Fruit fly (Drosophila melanogaster) whole organism, embryonic: ENCODE measurements around the gene Rpt6.

ENCODE experiments used
- CG10147 ChIP-seq: fragments of 200-800 bp; sonication (Bioruptor generic); optimal IDR thresholded peaks from 2 replicates; lab custom pipeline; 2019; ENCODE audit warnings: missing biosample characterization, mild to moderate bottlenecking, missing genetic modification characterization, moderate library complexity
- CG10274 ChIP-seq: fragments of 200-800 bp; sonication (Bioruptor generic); optimal IDR thresholded peaks from 3 replicates; lab custom pipeline; 2017; ENCODE audit warnings: missing biosample characterization, mild to moderate bottlenecking, missing genetic modification characterization
- CG10979 ChIP-seq: fragments of 200-800 bp; sonication (Bioruptor generic); optimal IDR thresholded peaks from 2 replicates; lab custom pipeline; 2018; ENCODE audit warnings: missing biosample characterization, mild to moderate bottlenecking, missing genetic modification characterization, moderate library complexity
- CG11093 ChIP-seq: fragments of 200-800 bp; sonication (Bioruptor generic); IDR thresholded peaks from 3 replicates; pipeline ENCODE4 v1.3.6; 2022; ENCODE audit warnings: missing biosample characterization, missing genetic modification characterization
- CG11247 ChIP-seq: fragments of 200-800 bp; sonication (Bioruptor generic); IDR thresholded peaks from 2 replicates; pipeline ENCODE4 v1.3.6; 2022; ENCODE audit warnings: missing biosample characterization, missing genetic modification characterization
- CG11398 ChIP-seq: fragments of 200-800 bp; sonication (Bioruptor generic); optimal IDR thresholded peaks from 2 replicates; lab custom pipeline; 2016; ENCODE audit warnings: missing biosample characterization, missing genetic modification characterization
- CG12769 ChIP-seq: fragments of 200-800 bp; sonication (Bioruptor generic); optimal IDR thresholded peaks from 2 replicates; lab custom pipeline; 2019; ENCODE audit warnings: missing biosample characterization, mild to moderate bottlenecking, missing genetic modification characterization, moderate library complexity
- CG13424 ChIP-seq: fragments of 200-800 bp; sonication (Bioruptor generic); optimal IDR thresholded peaks from 2 replicates; lab custom pipeline; 2019; ENCODE audit warnings: missing biosample characterization, mild to moderate bottlenecking, missing genetic modification characterization, moderate library complexity
- CG13894 ChIP-seq: fragments of 200-800 bp; sonication (Bioruptor generic); optimal IDR thresholded peaks from 3 replicates; lab custom pipeline; 2018; ENCODE audit warnings: missing biosample characterization, mild to moderate bottlenecking, missing genetic modification characterization, moderate library complexity
- CG15011 ChIP-seq: fragments of 200-800 bp; sonication (Bioruptor generic); optimal IDR thresholded peaks from 3 replicates; lab custom pipeline; 2018; ENCODE audit warnings: missing biosample characterization, mild to moderate bottlenecking, missing genetic modification characterization
- CG1602 ChIP-seq: fragments of 200-800 bp; sonication (Bioruptor generic); optimal IDR thresholded peaks from 3 replicates; lab custom pipeline; 2016; ENCODE audit warnings: missing biosample characterization, missing genetic modification characterization
- CG2875 ChIP-seq: fragments of 200-800 bp; sonication (Bioruptor generic); optimal IDR thresholded peaks from 2 replicates; lab custom pipeline; 2017; ENCODE audit warnings: missing biosample characterization, mild to moderate bottlenecking, missing genetic modification characterization, missing genetic modification reagents
- CG30020 ChIP-seq: fragments of 200-800 bp; optimal IDR thresholded peaks from 2 replicates; lab custom pipeline; 2019; ENCODE audit warnings: missing biosample characterization, mild to moderate bottlenecking, missing genetic modification characterization, moderate library complexity
- CG3065 ChIP-seq: fragments of 200-800 bp; sonication (Bioruptor generic); optimal IDR thresholded peaks from 2 replicates; lab custom pipeline; 2016; ENCODE audit warnings: missing biosample characterization, missing genetic modification characterization
- CG3995 ChIP-seq: fragments of 200-800 bp; sonication (Bioruptor generic); optimal IDR thresholded peaks from 3 replicates; lab custom pipeline; 2016; ENCODE audit warnings: missing biosample characterization, missing genetic modification characterization
- CG4282 ChIP-seq: fragments of 200-800 bp; sonication (Bioruptor generic); optimal IDR thresholded peaks from 2 replicates; lab custom pipeline; 2016; ENCODE audit warnings: missing biosample characterization, missing genetic modification characterization
- CG4404 ChIP-seq: fragments of 200-800 bp; sonication (Bioruptor generic); IDR thresholded peaks from 2 replicates; pipeline ENCODE4 v1.3.6; 2022; ENCODE audit warnings: missing biosample characterization, missing genetic modification characterization
- CG6683 ChIP-seq: fragments of 200-800 bp; sonication (Bioruptor generic); optimal IDR thresholded peaks from 2 replicates; lab custom pipeline; 2017; ENCODE audit warnings: missing biosample characterization, mild to moderate bottlenecking, missing genetic modification characterization, missing genetic modification reagents
- D19B ChIP-seq: fragments of 200-800 bp; sonication (Bioruptor generic); optimal IDR thresholded peaks from 2 replicates; lab custom pipeline; 2017; ENCODE audit warnings: missing biosample characterization, mild to moderate bottlenecking, missing genetic modification characterization
- Dbx ChIP-seq: fragments of 200-800 bp; sonication (Bioruptor generic); IDR thresholded peaks from 3 replicates; pipeline ENCODE4 v1.3.6; 2022; ENCODE audit warnings: missing biosample characterization, missing genetic modification characterization
- Dp ChIP-seq: fragments of 200-800 bp; sonication (Bioruptor generic); optimal IDR thresholded peaks from 2 replicates; lab custom pipeline; 2018; ENCODE audit warnings: missing biosample characterization, mild to moderate bottlenecking, missing genetic modification characterization, moderate library complexity
- E2f1 ChIP-seq: fragments of 200-800 bp; sonication (Bioruptor generic); IDR thresholded peaks from 2 replicates; pipeline ENCODE4 v1.3.6; 2022; ENCODE audit warnings: missing biosample characterization, missing genetic modification characterization
- H2.0 ChIP-seq: fragments of 200-800 bp; sonication (Bioruptor generic); IDR thresholded peaks from 2 replicates; pipeline ENCODE4 v1.3.6; 2022; ENCODE audit warnings: missing biosample characterization, missing genetic modification characterization
- Hand ChIP-seq: fragments of 200-800 bp; sonication (Bioruptor generic); optimal IDR thresholded peaks from 2 replicates; lab custom pipeline; 2017; ENCODE audit warnings: mild to moderate bottlenecking, missing biosample characterization, missing genetic modification reagents, missing genetic modification characterization
- Hr39 ChIP-seq: fragments of >200 bp; optimal IDR thresholded peaks from 2 replicates; lab custom pipeline; 2017
- Max ChIP-seq: fragments of 200-800 bp; sonication (Bioruptor generic); optimal IDR thresholded peaks from 2 replicates; lab custom pipeline; 2016; ENCODE audit warnings: missing biosample characterization, mild to moderate bottlenecking, missing genetic modification characterization
- Opbp ChIP-seq: fragments of 200-800 bp; sonication (Bioruptor generic); IDR thresholded peaks from 3 replicates; pipeline ENCODE4 v1.3.6; 2022; ENCODE audit warnings: missing biosample characterization, missing genetic modification characterization; ENCODE audit not compliant: partially characterized antibody
- Scr ChIP-seq: fragments of 200-800 bp; sonication (Bioruptor generic); IDR thresholded peaks from 2 replicates; pipeline ENCODE4 v1.3.6; 2022; ENCODE audit warnings: missing biosample characterization, missing genetic modification characterization; ENCODE audit not compliant: partially characterized antibody
- ab ChIP-seq: fragments of 200-800 bp; sonication (Bioruptor generic); optimal IDR thresholded peaks from 2 replicates; lab custom pipeline; 2016; ENCODE audit warnings: missing biosample characterization, missing genetic modification characterization
- crp ChIP-seq, 2 experiments: fragments of 200-800 bp; sonication (Bioruptor generic); optimal IDR thresholded peaks; 2 replicates in 1 of 2; 3 replicates in 1 of 2; lab custom pipeline; 2017; ENCODE audit warnings: missing biosample characterization in 2 of 2, missing genetic modification characterization in 2 of 2, mild to moderate bottlenecking in 1 of 2, moderate library complexity in 1 of 2
- dmrt99B ChIP-seq: fragments of 200-800 bp; sonication (Bioruptor generic); optimal IDR thresholded peaks from 2 replicates; lab custom pipeline; 2018; ENCODE audit warnings: missing biosample characterization, mild to moderate bottlenecking, missing genetic modification characterization, moderate library complexity
- dysf ChIP-seq: fragments of 200-800 bp; sonication (Bioruptor generic); IDR thresholded peaks from 3 replicates; pipeline ENCODE4 v1.3.6; 2022; ENCODE audit warnings: missing biosample characterization, missing genetic modification characterization
- gcm2 ChIP-seq: fragments of 200-800 bp; sonication (Bioruptor generic); optimal IDR thresholded peaks from 2 replicates; lab custom pipeline; 2016; ENCODE audit warnings: missing biosample characterization, missing genetic modification characterization
- gfzf ChIP-seq: fragments of 200-800 bp; sonication (Bioruptor generic); optimal IDR thresholded peaks from 2 replicates; lab custom pipeline; 2016; ENCODE audit warnings: missing biosample characterization, mild to moderate bottlenecking, missing genetic modification characterization, moderate library complexity
- grn ChIP-seq: fragments of 200-800 bp; sonication (Bioruptor generic); optimal IDR thresholded peaks from 3 replicates; lab custom pipeline; 2017; ENCODE audit warnings: missing biosample characterization, missing genetic modification characterization
- gro ChIP-seq: fragments of 200-800 bp; sonication (Bioruptor generic); optimal IDR thresholded peaks from 2 replicates; lab custom pipeline; 2016; ENCODE audit warnings: missing biosample characterization, missing genetic modification characterization
- hkb ChIP-seq, 2 experiments: fragments of 200-800 bp in 1 of 2; fragments of >200 bp in 1 of 2; sonication (Bioruptor generic) in 1 of 2; IDR thresholded peaks in 1 of 2; optimal IDR thresholded peaks in 1 of 2; 2 replicates each; pipeline versions ENCODE4 v1.3.6 to Lab custom; 2017 to 2022; ENCODE audit warnings: missing biosample characterization in 1 of 2, missing genetic modification characterization in 1 of 2
- lilli ChIP-seq: fragments of 200-800 bp; sonication (Bioruptor generic); optimal IDR thresholded peaks from 3 replicates; lab custom pipeline; 2016; ENCODE audit warnings: missing biosample characterization, missing genetic modification characterization
- pfk ChIP-seq: fragments of 200-800 bp; sonication (Bioruptor generic); optimal IDR thresholded peaks from 2 replicates; lab custom pipeline; 2018; ENCODE audit warnings: missing biosample characterization, mild to moderate bottlenecking, missing genetic modification characterization, moderate library complexity
- prd ChIP-seq, 3 experiments: fragments of >200 bp in 2 of 3; fragments of 200-800 bp in 1 of 3; sonication (Bioruptor generic) in 1 of 3; optimal IDR thresholded peaks in 2 of 3; IDR thresholded peaks in 1 of 3; 2 replicates in 2 of 3; 3 replicates in 1 of 3; pipeline versions ENCODE4 v1.3.6 to Lab custom; 2017 to 2022; ENCODE audit warnings: missing biosample characterization in 1 of 3, missing genetic modification characterization in 1 of 3
- pzg ChIP-seq: fragments of 200-800 bp; sonication (Bioruptor generic); optimal IDR thresholded peaks from 3 replicates; lab custom pipeline; 2018; ENCODE audit warnings: missing biosample characterization, mild to moderate bottlenecking, missing genetic modification characterization, moderate library complexity
- rib ChIP-seq: fragments of 200-800 bp; sonication (Bioruptor generic); IDR thresholded peaks from 2 replicates; pipeline ENCODE4 v1.3.6; 2022; ENCODE audit warnings: missing biosample characterization, missing genetic modification characterization
- schlank ChIP-seq: fragments of 200-800 bp; sonication (Bioruptor generic); optimal IDR thresholded peaks from 2 replicates; lab custom pipeline; 2018; ENCODE audit warnings: missing biosample characterization, mild to moderate bottlenecking, missing genetic modification characterization
- sens ChIP-seq: fragments of 200-800 bp; sonication (Bioruptor generic); peaks from one replicate; lab custom pipeline; 2016; ENCODE audit warnings: missing biosample characterization, missing genetic modification characterization
- shn ChIP-seq: fragments of 200-800 bp; sonication (Bioruptor generic); optimal IDR thresholded peaks from 3 replicates; lab custom pipeline; 2016; ENCODE audit warnings: missing biosample characterization, missing genetic modification characterization
- sug ChIP-seq: fragments of 200-800 bp; optimal IDR thresholded peaks from 2 replicates; lab custom pipeline; 2019; ENCODE audit warnings: missing biosample characterization, mild to moderate bottlenecking, missing genetic modification characterization, moderate library complexity
- tap ChIP-seq: fragments of 200-800 bp; optimal IDR thresholded peaks from 3 replicates; lab custom pipeline; 2019; ENCODE audit warnings: missing biosample characterization, mild to moderate bottlenecking, missing genetic modification characterization, moderate library complexity
- tna ChIP-seq: fragments of 200-800 bp; sonication (Bioruptor generic); IDR thresholded peaks from 2 replicates; pipeline ENCODE4 v1.3.6; 2022; ENCODE audit warnings: missing biosample characterization, missing genetic modification characterization; ENCODE audit not compliant: partially characterized antibody

The Rpt6 gene

DNA sequence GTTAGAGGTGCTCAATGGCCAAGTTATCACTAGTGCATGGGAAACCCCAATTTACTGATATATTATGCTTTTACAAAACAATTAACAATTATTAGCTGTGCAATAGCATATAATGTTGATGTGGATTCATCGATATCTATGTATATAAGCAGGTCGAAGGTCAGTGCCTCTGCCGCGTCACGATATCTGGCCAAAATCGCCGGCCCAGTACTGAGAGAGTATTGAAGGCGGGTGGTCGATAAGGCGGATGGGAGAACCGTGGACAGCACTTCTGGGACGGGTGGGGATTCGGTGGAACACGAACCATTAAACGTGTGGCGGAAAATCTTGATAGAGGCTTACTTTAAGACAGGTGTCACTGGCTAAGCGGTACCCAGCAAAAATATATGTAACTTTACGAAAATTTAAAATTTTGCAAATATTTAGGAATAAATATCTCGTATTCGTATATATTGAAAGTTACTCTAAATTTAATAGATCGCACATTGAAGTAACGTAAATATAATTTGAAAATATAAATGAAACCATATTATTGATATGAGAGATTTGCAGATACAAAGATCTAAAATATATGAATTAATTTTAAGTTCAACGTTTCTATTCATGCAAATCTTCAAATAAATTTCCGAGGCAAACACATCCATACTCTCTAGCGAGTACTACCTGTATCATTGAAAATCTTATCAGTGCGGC lies 6.6 kb downstream of the Rpt6 start (continued):
- TF ChIP-seq CG4404 (GFP tag; lab: Robert Waterston, UW) (no peak), sens (GFP tag; lab: Kevin White, UChicago) (peak; percentile 41), CG3995 (GFP tag; lab: Kevin White, UChicago) (peak; percentile 17), CG4282 (GFP tag; lab: Kevin White, UChicago) (no peak), CG13894 (tag; lab: Kevin White, UChicago) (peak; percentile 51), schlank (tag; lab: Kevin White, UChicago) (no peak), tna (no peak), CG30020 (tag; lab: Kevin White, UChicago) (peak; percentile 4), CG13424 (tag; lab: Kevin White, UChicago) (peak; percentile 79), CG10979 (tag; lab: Kevin White, UChicago) (peak; percentile 65), CG11093 (GFP tag; lab: Robert Waterston, UW) (0 out of 3 replicates have a peak, but pooled peaks have one; percentile 41), Hand (GFP tag; lab: Kevin White, UChicago) (no peak), crp (GFP tag; optimal IDR thresholded peaks at IDR 0.05; lab: Kevin White, UChicago) (no peak), shn (GFP tag; lab: Kevin White, UChicago) (no peak), lilli (GFP tag; lab: Kevin White, UChicago) (no peak), Scr (GFP tag; lab: Robert Waterston, UW) (no peak), CG11398 (GFP tag; lab: Kevin White, UChicago) (no peak), pfk (GFP tag; lab: Kevin White, UChicago) (peak; percentile 82), Max (GFP tag; lab: Kevin White, UChicago) (peak; percentile 31), grn (peak; percentile 32), E2f1 (GFP tag; lab: Robert Waterston, UW) (peak; percentile 60), sug (tag; lab: Kevin White, UChicago) (peak; percentile 78), tap (peak; percentile 51), ab (GFP tag; lab: Kevin White, UChicago) (no peak), Dp (GFP tag; lab: Kevin White, UChicago) (no peak), gfzf (no peak), Opbp (GFP tag; lab: Robert Waterston, UW) (no peak), dysf (peak; percentile 73; the same call in 2 of the 3 replicates), Hr39 (lab: Kevin White, UChicago) (no peak), CG1602 (GFP tag; lab: Kevin White, UChicago) (peak; percentile 6), CG10274 (peak; percentile 5), CG15011 (peak; percentile 56), CG10147 (GFP tag; lab: Kevin White, UChicago) (peak; percentile 54), prd (optimal IDR thresholded peaks at IDR 0.05; lab: Kevin White, UChicago) (no peak), prd (GFP tag; IDR thresholded peaks at IDR 0.05; lab: Robert Waterston, UW) (peak; percentile 45; the same call in 1 of the 3 replicates), CG11247 (GFP tag; lab: Robert Waterston, UW) (no peak), D19B (peak; percentile 50), CG3065 (GFP tag; lab: Kevin White, UChicago) (no peak), H2.0 (GFP tag; lab: Robert Waterston, UW) (no peak), CG12769 (no peak), Dbx (GFP tag; lab: Robert Waterston, UW) (0 out of 3 replicates have a peak, but pooled peaks have one; percentile 48), pzg (GFP tag; lab: Kevin White, UChicago) (no peak), CG2875 (no peak), hkb (optimal IDR thresholded peaks at IDR 0.05; lab: Kevin White, UChicago) (no peak), hkb (GFP tag; IDR thresholded peaks at IDR 0.05; lab: Robert Waterston, UW) (peak; percentile 42; the same call in 1 of the 2 replicates), gcm2 (GFP tag; lab: Kevin White, UChicago) (no peak), dmrt99B (peak; percentile 81), rib (GFP tag; lab: Robert Waterston, UW) (0 out of 2 replicates have a peak, but pooled peaks have one; percentile 14), CG6683 (peak; percentile 66), gro (GFP tag; lab: Kevin White, UChicago) (no peak)
